Fruit fly (Drosophila melanogaster): ENCODE data around the gene CG13040.

dm6 chr3L:16323372-16323771, 3.2 kb downstream of the CG13040 start, which contains the start of gene CG13059:
- TF ChIP-seq CG14711 (tag; optimal IDR thresholded peaks at IDR 0.05) (no peak), CG1620 (GFP tag; optimal IDR thresholded peaks at IDR 0.05) (no peak), tj (GFP tag; optimal IDR thresholded peaks at IDR 0.05) (no peak), cnc (optimal IDR thresholded peaks at IDR 0.05) (no peak), CG5204 (GFP tag; optimal IDR thresholded peaks at IDR 0.05) (no peak), CG7045 (GFP tag; optimal IDR thresholded peaks at IDR 0.05) (no peak), Hr96 (GFP tag; optimal IDR thresholded peaks at IDR 0.05) (no peak), CG33017 (tag; optimal IDR thresholded peaks at IDR 0.05) (no peak), CG7101 (tag; optimal IDR thresholded peaks at IDR 0.05) (no peak), kay (GFP tag; ENCODE audit: borderline replicate concordance) (no peak), Crg-1 (GFP tag; optimal IDR thresholded peaks at IDR 0.05) (no peak), Clk (GFP tag; optimal IDR thresholded peaks at IDR 0.05) (no peak), toe (GFP tag; optimal IDR thresholded peaks at IDR 0.05) (no peak), pad (GFP tag; optimal IDR thresholded peaks at IDR 0.05) (no peak)

All from whole organism, adult.